Fruit fly (Drosophila melanogaster) whole organism, adult: ENCODE data around the gene LysS.

Source experiments
- CG12768 ChIP-seq: fragments of 200-800 bp; sonication (Bioruptor generic); optimal IDR thresholded peaks from 2 replicates; lab custom pipeline; 2017; ENCODE audit warnings: missing biosample characterization, missing genetic modification characterization, mild to moderate bottlenecking, moderate library complexity, missing genetic modification reagents
- Crg-1 ChIP-seq: fragments of 200-800 bp; sonication (Bioruptor generic); optimal IDR thresholded peaks from 2 replicates; lab custom pipeline; 2016; ENCODE audit warnings: missing biosample characterization, missing genetic modification characterization
- Mnt ChIP-seq: fragments of 200-800 bp; sonication (Bioruptor generic); optimal IDR thresholded peaks from 2 replicates; lab custom pipeline; 2016; ENCODE audit warnings: missing biosample characterization, mild to moderate bottlenecking, missing genetic modification characterization
- kay ChIP-seq: fragments of 200-800 bp; sonication (Bioruptor generic); peaks from one replicate; lab custom pipeline; 2016; ENCODE audit warnings: missing biosample characterization, missing genetic modification characterization, borderline replicate concordance
- pad ChIP-seq: fragments of 200-800 bp; sonication (Bioruptor generic); optimal IDR thresholded peaks from 3 replicates; lab custom pipeline; 2017; ENCODE audit warnings: missing biosample characterization, missing genetic modification characterization, mild to moderate bottlenecking, moderate library complexity, missing genetic modification reagents

The LysS gene

dm6 chr3L:1275767-1276166, 48.2 kb downstream of the LysS start, which contains the start of gene CG32333:
Gene CG32333 (plus strand): TSS chr3L:1275956.
- TF ChIP-seq Mnt (GFP tag; lab: Kevin White, UChicago) (no peak), Crg-1 (GFP tag; lab: Kevin White, UChicago) (no peak), CG12768 (no peak), kay (GFP tag; lab: Kevin White, UChicago) (no peak), pad (GFP tag; lab: Kevin White, UChicago) (no peak)
